Worm (Caenorhabditis elegans) whole organism, L2 larva: Measurements from ENCODE around the gene str-38.
"Not testable (repeated sequence)": the region's sequence is repeated elsewhere in the genome, so short reads cannot be mapped to it uniquely, and the experiment has no call there.

Experiments used
- C34F6.9 ChIP-seq: fragments of 150-350 bp; optimal IDR thresholded peaks from 2 replicates; lab custom pipeline; 2014; ENCODE audit warnings: missing biosample characterization, missing genetic modification characterization
- F13H6.1 ChIP-seq: sonication (generic microtip); optimal IDR thresholded peaks from 2 replicates; lab custom pipeline; 2016; ENCODE audit warnings: missing genetic modification characterization, missing compliant biosample characterization
- R02D3.7 ChIP-seq: fragments of 150-350 bp; optimal IDR thresholded peaks from 2 replicates; lab custom pipeline; 2014; ENCODE audit warnings: missing biosample characterization, missing genetic modification characterization
- Y55F3AM.14 ChIP-seq: fragments of 200-800 bp; sonication (Bioruptor generic); optimal IDR thresholded peaks from 2 replicates; lab custom pipeline; 2018; ENCODE audit warnings: mild to moderate bottlenecking, missing genetic modification characterization, missing compliant biosample characterization
- ZK546.5 ChIP-seq: sonication (generic microtip); optimal IDR thresholded peaks from 2 replicates; lab custom pipeline; 2017; ENCODE audit warnings: missing biosample characterization, missing genetic modification characterization
- ceh-16 ChIP-seq: fragments of 150-350 bp; optimal IDR thresholded peaks from 2 replicates; lab custom pipeline; 2014; ENCODE audit warnings: missing biosample characterization, missing genetic modification characterization
- ceh-82 ChIP-seq: fragments of 150-350 bp; optimal IDR thresholded peaks from 2 replicates; lab custom pipeline; 2014; ENCODE audit warnings: missing biosample characterization, missing genetic modification characterization
- crh-2 ChIP-seq: sonication (generic microtip); optimal IDR thresholded peaks from 2 replicates; lab custom pipeline; 2017; ENCODE audit warnings: missing biosample characterization, missing genetic modification characterization
- dmd-4 ChIP-seq: sonication (generic microtip); optimal IDR thresholded peaks from 2 replicates; lab custom pipeline; 2017; ENCODE audit warnings: missing biosample characterization, missing genetic modification characterization
- egl-27 ChIP-seq: sonication (generic microtip); optimal IDR thresholded peaks from 3 replicates; lab custom pipeline; 2017; ENCODE audit warnings: missing biosample characterization, missing genetic modification reagents, missing genetic modification characterization
- elt-1 ChIP-seq: fragments of 150-350 bp; optimal IDR thresholded peaks from 2 replicates; lab custom pipeline; 2014; ENCODE audit warnings: missing biosample characterization, missing genetic modification characterization
- fos-1 ChIP-seq: fragments of 150-350 bp; optimal IDR thresholded peaks from 2 replicates; lab custom pipeline; 2014; ENCODE audit warnings: missing biosample characterization, missing genetic modification characterization
- gmeb-1 ChIP-seq: fragments of 150-350 bp; optimal IDR thresholded peaks from 2 replicates; lab custom pipeline; 2014; ENCODE audit warnings: missing biosample characterization, missing genetic modification characterization
- lin-11 ChIP-seq: fragments of 150-350 bp; sonication (generic microtip); optimal IDR thresholded peaks from 2 replicates; lab custom pipeline; 2014; ENCODE audit warnings: missing biosample characterization, missing genetic modification characterization, inconsistent platforms, mixed read lengths
- lin-13 ChIP-seq: fragments of 150-350 bp; optimal IDR thresholded peaks from 2 replicates; lab custom pipeline; 2014; ENCODE audit warnings: missing biosample characterization, missing genetic modification reagents, missing genetic modification characterization
- lsy-2 ChIP-seq, 2 experiments: fragments of 150-350 bp in 1 of 2; sonication (generic microtip) in 1 of 2; optimal IDR thresholded peaks; 2 replicates each; lab custom pipeline; 2014 to 2017; ENCODE audit warnings: missing biosample characterization in 2 of 2, missing genetic modification characterization in 2 of 2
- mab-5 ChIP-seq: fragments of 150-350 bp; optimal IDR thresholded peaks from 2 replicates; lab custom pipeline; 2014; ENCODE audit warnings: missing biosample characterization, missing genetic modification characterization
- mbf-1 ChIP-seq: sonication (generic microtip); optimal IDR thresholded peaks from 2 replicates; lab custom pipeline; 2017; ENCODE audit warnings: missing biosample characterization, missing genetic modification characterization
- nhr-10 ChIP-seq: sonication (generic microtip); optimal IDR thresholded peaks from 2 replicates; lab custom pipeline; 2017; ENCODE audit warnings: missing biosample characterization, missing genetic modification characterization
- nhr-11 ChIP-seq: fragments of 150-350 bp; optimal IDR thresholded peaks from 2 replicates; lab custom pipeline; 2014; ENCODE audit warnings: missing biosample characterization, missing genetic modification characterization
- nhr-12 ChIP-seq: fragments of 150-350 bp; optimal IDR thresholded peaks from 2 replicates; lab custom pipeline; 2014; ENCODE audit warnings: missing biosample characterization, missing genetic modification characterization
- nhr-129 ChIP-seq: fragments of 150-350 bp; optimal IDR thresholded peaks from 2 replicates; lab custom pipeline; 2014; ENCODE audit warnings: missing biosample characterization, missing genetic modification characterization
- nhr-23 ChIP-seq: fragments of 150-350 bp; optimal IDR thresholded peaks from 2 replicates; lab custom pipeline; 2014; ENCODE audit warnings: missing biosample characterization, missing genetic modification reagents, missing genetic modification characterization
- nhr-25 ChIP-seq: fragments of 150-350 bp; sonication (generic microtip); optimal IDR thresholded peaks from 3 replicates; lab custom pipeline; 2014; ENCODE audit warnings: missing biosample characterization, missing genetic modification characterization
- peb-1 ChIP-seq: fragments of 150-350 bp; optimal IDR thresholded peaks from 2 replicates; lab custom pipeline; 2014; ENCODE audit warnings: missing biosample characterization, missing genetic modification characterization
- skn-1 ChIP-seq: sonication (generic microtip); optimal IDR thresholded peaks from 2 replicates; lab custom pipeline; 2017; ENCODE audit warnings: missing biosample characterization, missing genetic modification characterization
- sma-3 ChIP-seq: sonication (generic microtip); optimal IDR thresholded peaks from 2 replicates; lab custom pipeline; 2016; ENCODE audit warnings: missing genetic modification reagents, missing genetic modification characterization, missing compliant biosample characterization
- sma-9 ChIP-seq, 2 experiments: fragments of 150-350 bp in 1 of 2; sonication (generic microtip) in 1 of 2; optimal IDR thresholded peaks; 2 replicates each; lab custom pipeline; 2014 to 2016; ENCODE audit warnings: missing genetic modification characterization in 2 of 2, mild to moderate bottlenecking in 1 of 2, missing biosample characterization in 1 of 2, missing compliant biosample characterization in 1 of 2, missing genetic modification reagents in 1 of 2, moderate library complexity in 1 of 2
- snpc-4 ChIP-seq: fragments of 150-350 bp; optimal IDR thresholded peaks from 2 replicates; lab custom pipeline; 2014; ENCODE audit warnings: missing biosample characterization, missing genetic modification characterization
- unc-55 ChIP-seq: fragments of 150-350 bp; sonication (generic microtip); optimal IDR thresholded peaks from 3 replicates; lab custom pipeline; 2014; ENCODE audit warnings: missing biosample characterization, missing genetic modification reagents, missing genetic modification characterization
- zag-1 ChIP-seq: fragments of 150-350 bp; optimal IDR thresholded peaks from 2 replicates; lab custom pipeline; 2014; ENCODE audit warnings: missing biosample characterization, missing genetic modification characterization
- ztf-1 ChIP-seq: fragments of 200-800 bp; sonication (Bioruptor generic); conservative IDR thresholded peaks from 2 replicates; pipeline ENCODE4 v1.3.6; 2022; ENCODE audit warnings: missing genetic modification characterization, missing compliant biosample characterization
- ztf-11 ChIP-seq: sonication (generic microtip); optimal IDR thresholded peaks from 2 replicates; lab custom pipeline; 2017; ENCODE audit warnings: missing biosample characterization, missing genetic modification characterization
- ztf-4 ChIP-seq: fragments of 150-350 bp; optimal IDR thresholded peaks from 2 replicates; lab custom pipeline; 2014; ENCODE audit warnings: missing biosample characterization, missing genetic modification characterization

str-38 gene

ce11 chrV:15750130-15750529, 18.0 kb upstream of the str-38 start, which contains the start of gene str-6:
TSS of gene str-6 (minus strand) at chrV:15750230.
- TF ChIP-seq F13H6.1 (no peak), crh-2 (tag; lab: Kevin White, UChicago) (no peak), zag-1 (tag; lab: Kevin White, UChicago) (no peak), mab-5 (no peak), ztf-4 (tag; lab: Kevin White, UChicago) (no peak), nhr-23 (no peak), lsy-2 (tag; optimal IDR thresholded peaks at IDR 0.05; lab: Kevin White, UChicago) (no peak), Y55F3AM.14 (GFP tag; lab: Kevin White, UChicago) (no peak), ztf-11 (tag; lab: Kevin White, UChicago) (no peak), lin-11 (tag; lab: Kevin White, UChicago) (no peak)
- TF ChIP-seq, all 48 proteins: peak for 0

- not testable (repeated sequence) for TF ChIP-seq lin-11 (tag; lab: Kevin White, UChicago); ztf-1 (GFP tag; lab: Robert Waterston, UW); snpc-4 (tag; lab: Kevin White, UChicago)
- TF ChIP-seq, all 48 proteins: peak for 0; not testable (repeated sequence) for 48
Measured at ce11 chrV:15748343-15748742, 16.2 kb upstream of the str-38 start, which contains the start of gene T23D5.8. TSS of gene T23D5.8 (minus strand) at chrV:15748443.

ce11 chrV:15744366-15744765, 12.3 kb upstream of the str-38 start, which contains the start of gene str-19:
TSS of gene str-19 (minus strand) at chrV:15744466.
- not testable (repeated sequence) for TF ChIP-seq egl-27, ceh-82, ZK546.5 (tag; lab: Kevin White, UChicago)

- TF ChIP-seq nhr-12 (tag; lab: Kevin White, UChicago) (no peak), Y55F3AM.14 (GFP tag; lab: Kevin White, UChicago) (no peak), mbf-1 (tag; lab: Kevin White, UChicago) (no peak), sma-9 (GFP tag; optimal IDR thresholded peaks at IDR 0.05; lab: Kevin White, UChicago) (no peak), sma-9 (tag; optimal IDR thresholded peaks at IDR 0.05; lab: Kevin White, UChicago) (no peak), R02D3.7 (tag; lab: Kevin White, UChicago) (no peak), ceh-82 (tag; lab: Kevin White, UChicago) (no peak)
Measured at ce11 chrV:15741851-15742250, 9.7 kb upstream of the str-38 start, which contains the start of gene str-18. TSS of gene str-18 (minus strand) at chrV:15741951.

ce11 chrV:15735720-15736119, 3.6 kb upstream of the str-38 start, which contains the start of gene str-27:
TSS of gene str-27 (minus strand) at chrV:15735820.
- no peak for TF ChIP-seq lin-13 (GFP tag; lab: Kevin White, UChicago)
- TF ChIP-seq ztf-11 (tag; lab: Kevin White, UChicago), result no peak
- TF ChIP-seq mbf-1 (tag; lab: Kevin White, UChicago), result no peak
- no peak for TF ChIP-seq mab-5
- TF ChIP-seq dmd-4, result no peak
- no peak for TF ChIP-seq nhr-25
- TF ChIP-seq snpc-4 (tag; lab: Kevin White, UChicago), result no peak
- no peak for TF ChIP-seq fos-1 (tag; lab: Kevin White, UChicago)
- no peak for TF ChIP-seq skn-1 (tag; lab: Kevin White, UChicago)
- no peak for TF ChIP-seq nhr-12 (tag; lab: Kevin White, UChicago)
- TF ChIP-seq lin-11 (tag; lab: Kevin White, UChicago), result no peak
- TF ChIP-seq gmeb-1 (tag; lab: Kevin White, UChicago), result no peak
- no peak for TF ChIP-seq nhr-23
- TF ChIP-seq Y55F3AM.14 (GFP tag; lab: Kevin White, UChicago), result no peak
- no peak for TF ChIP-seq nhr-129
- no peak for TF ChIP-seq nhr-11 (tag; lab: Kevin White, UChicago)
- TF ChIP-seq F13H6.1, result no peak
- TF ChIP-seq elt-1 (tag; lab: Kevin White, UChicago), result no peak
- TF ChIP-seq C34F6.9, result no peak
- TF ChIP-seq ZK546.5 (tag; lab: Kevin White, UChicago), result no peak

- no peak for TF ChIP-seq nhr-23
- TF ChIP-seq snpc-4 (tag; lab: Kevin White, UChicago), result no peak
- TF ChIP-seq Y55F3AM.14 (GFP tag; lab: Kevin White, UChicago), result no peak
- no peak for TF ChIP-seq nhr-10 (tag; lab: Kevin White, UChicago)
- no peak for TF ChIP-seq C34F6.9
- TF ChIP-seq ceh-16 (tag; lab: Kevin White, UChicago), result no peak
- TF ChIP-seq zag-1 (tag; lab: Kevin White, UChicago), result no peak
- no peak for TF ChIP-seq R02D3.7 (tag; lab: Kevin White, UChicago)
- TF ChIP-seq mbf-1 (tag; lab: Kevin White, UChicago), result no peak
- TF ChIP-seq unc-55 (GFP tag; lab: Kevin White, UChicago), result no peak
- no peak for TF ChIP-seq nhr-11 (tag; lab: Kevin White, UChicago)
- no peak for TF ChIP-seq ztf-1 (GFP tag; lab: Robert Waterston, UW)
- no peak for TF ChIP-seq mab-5
- TF ChIP-seq lsy-2 (tag; optimal IDR thresholded peaks at IDR 0.05; lab: Kevin White, UChicago), result no peak
- TF ChIP-seq peb-1, result no peak
- no peak for TF ChIP-seq nhr-25
- no peak for TF ChIP-seq ceh-82 (tag; lab: Kevin White, UChicago)
- TF ChIP-seq sma-3 (GFP tag; lab: Kevin White, UChicago), result no peak
- no peak for TF ChIP-seq skn-1 (tag; lab: Kevin White, UChicago)
- no peak for TF ChIP-seq ztf-11 (tag; lab: Kevin White, UChicago)
Measured at ce11 chrV:15733568-15733967, 1.5 kb upstream of the str-38 start, which contains the start of gene T23D5.3. TSS of gene T23D5.3 (minus strand) at chrV:15733668.
